Worm (Caenorhabditis elegans): ENCODE results near the gene C44H9.6.

ce11 chrV:12854766-12855165, 9.6 kb upstream of the C44H9.6 start, which contains the start of gene C44H9.7:
- TF ChIP-seq unc-62 (GFP tag; optimal IDR thresholded peaks at IDR 0.05) (no peak), hmg-20 (GFP tag; IDR thresholded peaks at IDR 0.05) (no peak), ama-1 (optimal IDR thresholded peaks at IDR 0.05) (no peak), ama-1 (GFP tag; optimal IDR thresholded peaks at IDR 0.05) (no peak), rec-8 (tag; optimal IDR thresholded peaks at IDR 0.05) (no peak), B0019.2 (GFP tag; conservative IDR thresholded peaks at IDR 0.05) (no peak), madf-8 (GFP tag; conservative IDR thresholded peaks at IDR 0.05) (no peak)

Data from whole organism, young adult.